Worm (Caenorhabditis elegans) whole organism, L3 larva: Measurements from ENCODE around the gene spig-7.

ENCODE experiments used
- ZK546.5 ChIP-seq: sonication (generic microtip); optimal IDR thresholded peaks from 2 replicates; lab custom pipeline; 2017; ENCODE audit warnings: missing biosample characterization, missing genetic modification characterization
- aly-2 ChIP-seq: fragments of 150-350 bp; optimal IDR thresholded peaks from 2 replicates; lab custom pipeline; 2014; ENCODE audit warnings: missing biosample characterization, missing genetic modification characterization
- ama-1 ChIP-seq: fragments of 150-350 bp; optimal IDR thresholded peaks from 2 replicates; lab custom pipeline; 2018
- ceh-16 ChIP-seq: sonication (generic microtip); optimal IDR thresholded peaks from 2 replicates; lab custom pipeline; 2017; ENCODE audit warnings: missing biosample characterization, missing genetic modification characterization
- ceh-28 ChIP-seq: fragments of 150-350 bp; optimal IDR thresholded peaks from 2 replicates; lab custom pipeline; 2014; ENCODE audit warnings: missing biosample characterization, missing genetic modification reagents, missing genetic modification characterization
- ceh-82 ChIP-seq: fragments of 150-350 bp; optimal IDR thresholded peaks from 2 replicates; lab custom pipeline; 2014; ENCODE audit warnings: missing biosample characterization, missing genetic modification characterization
- ceh-9 ChIP-seq: sonication (generic microtip); optimal IDR thresholded peaks from 2 replicates; lab custom pipeline; 2018; ENCODE audit warnings: missing biosample characterization, missing genetic modification characterization
- daf-12 ChIP-seq: fragments of 150-350 bp; optimal IDR thresholded peaks from 2 replicates; lab custom pipeline; 2014; ENCODE audit warnings: missing biosample characterization, missing genetic modification reagents, missing genetic modification characterization
- egl-27 ChIP-seq: sonication (generic microtip); optimal IDR thresholded peaks from 4 replicates; lab custom pipeline; 2017; ENCODE audit warnings: missing biosample characterization, missing genetic modification reagents, missing genetic modification characterization
- egl-5 ChIP-seq: fragments of 150-350 bp; optimal IDR thresholded peaks from 2 replicates; lab custom pipeline; 2017; ENCODE audit warnings: missing biosample characterization, missing genetic modification reagents, missing genetic modification characterization, inconsistent platforms
- elt-1 ChIP-seq: fragments of 150-350 bp; optimal IDR thresholded peaks from 2 replicates; lab custom pipeline; 2014; ENCODE audit warnings: missing biosample characterization, missing genetic modification characterization
- elt-2 ChIP-seq: sonication (generic microtip); optimal IDR thresholded peaks from 2 replicates; lab custom pipeline; 2016; ENCODE audit warnings: missing genetic modification reagents, mild to moderate bottlenecking, missing genetic modification characterization, missing compliant biosample characterization
- elt-3 ChIP-seq, 3 experiments: fragments of 150-350 bp in 1 of 3; sonication (generic microtip) in 2 of 3; optimal IDR thresholded peaks; 2 replicates in 2 of 3; 4 replicates in 1 of 3; lab custom pipeline; 2014 to 2017; ENCODE audit warnings: missing biosample characterization in 3 of 3, missing genetic modification characterization in 3 of 3
- eor-1 ChIP-seq, 2 experiments: fragments of 150-350 bp; optimal IDR thresholded peaks; 2 replicates each; lab custom pipeline; 2014 to 2018; ENCODE audit warnings: missing biosample characterization in 2 of 2, missing genetic modification characterization in 2 of 2
- fkh-10 ChIP-seq: sonication (generic microtip); optimal IDR thresholded peaks from 2 replicates; lab custom pipeline; 2017; ENCODE audit warnings: missing biosample characterization, missing genetic modification reagents, missing genetic modification characterization
- fkh-2 ChIP-seq: fragments of 150-350 bp; optimal IDR thresholded peaks from 2 replicates; lab custom pipeline; 2014; ENCODE audit warnings: missing biosample characterization, missing genetic modification reagents, missing genetic modification characterization
- fos-1 ChIP-seq: fragments of 150-350 bp; optimal IDR thresholded peaks from 2 replicates; lab custom pipeline; 2014; ENCODE audit warnings: missing biosample characterization, missing genetic modification characterization
- jun-1 ChIP-seq: fragments of 150-350 bp; optimal IDR thresholded peaks from 2 replicates; lab custom pipeline; 2014; ENCODE audit warnings: missing biosample characterization, missing genetic modification reagents, missing genetic modification characterization
- lin-39 ChIP-seq: fragments of 150-350 bp; optimal IDR thresholded peaks from 2 replicates; lab custom pipeline; 2018; ENCODE audit warnings: missing biosample characterization, missing genetic modification reagents, missing genetic modification characterization
- mdl-1 ChIP-seq: fragments of 150-350 bp; optimal IDR thresholded peaks from 2 replicates; lab custom pipeline; 2014; ENCODE audit warnings: missing biosample characterization, missing genetic modification characterization
- mml-1 ChIP-seq: fragments of 150-350 bp; sonication (generic microtip); optimal IDR thresholded peaks from 3 replicates; lab custom pipeline; 2014; ENCODE audit warnings: missing biosample characterization, missing genetic modification characterization
- nfya-1 ChIP-seq: sonication (generic microtip); optimal IDR thresholded peaks from 2 replicates; lab custom pipeline; 2017; ENCODE audit warnings: missing genetic modification characterization, mild to moderate bottlenecking, missing compliant biosample characterization, antibody characterized with exemption, moderate library complexity; ENCODE audit not compliant: insufficient read depth
- nhr-11 ChIP-seq: fragments of 150-350 bp; optimal IDR thresholded peaks from 2 replicates; lab custom pipeline; 2014; ENCODE audit warnings: missing biosample characterization, missing genetic modification characterization
- nhr-237 ChIP-seq: fragments of 150-350 bp; optimal IDR thresholded peaks from 2 replicates; lab custom pipeline; 2014; ENCODE audit warnings: missing biosample characterization, missing genetic modification characterization
- nhr-25 ChIP-seq: sonication (generic microtip); optimal IDR thresholded peaks from 2 replicates; lab custom pipeline; 2017; ENCODE audit warnings: missing biosample characterization, missing genetic modification characterization
- nhr-43 ChIP-seq: sonication (generic microtip); optimal IDR thresholded peaks from 2 replicates; lab custom pipeline; 2016; ENCODE audit warnings: mild to moderate bottlenecking, missing genetic modification characterization, missing compliant biosample characterization; ENCODE audit not compliant: poor library complexity, severe bottlenecking
- pqm-1 ChIP-seq: fragments of 150-350 bp; optimal IDR thresholded peaks from 2 replicates; lab custom pipeline; 2017; ENCODE audit warnings: missing biosample characterization, missing genetic modification characterization, inconsistent platforms
- skn-1 ChIP-seq: fragments of 150-350 bp; optimal IDR thresholded peaks from 2 replicates; lab custom pipeline; 2014; ENCODE audit warnings: missing biosample characterization, missing genetic modification characterization
- snpc-4 ChIP-seq: fragments of 150-350 bp; optimal IDR thresholded peaks from 2 replicates; lab custom pipeline; 2014; ENCODE audit warnings: missing biosample characterization, missing genetic modification characterization
- tbx-2 ChIP-seq: sonication (generic microtip); optimal IDR thresholded peaks from 2 replicates; lab custom pipeline; 2016; ENCODE audit warnings: mild to moderate bottlenecking, missing genetic modification characterization, missing compliant biosample characterization
- unc-39 ChIP-seq: sonication (generic microtip); optimal IDR thresholded peaks from 4 replicates; lab custom pipeline; 2017; ENCODE audit warnings: missing biosample characterization, missing genetic modification characterization
- unc-62 ChIP-seq: fragments of 150-350 bp; sonication (generic microtip); optimal IDR thresholded peaks from 4 replicates; lab custom pipeline; 2014; ENCODE audit warnings: missing biosample characterization, missing genetic modification reagents, missing genetic modification characterization
- zag-1 ChIP-seq: fragments of 150-350 bp; optimal IDR thresholded peaks from 2 replicates; lab custom pipeline; 2014; ENCODE audit warnings: missing biosample characterization, missing genetic modification characterization
- ztf-11 ChIP-seq: fragments of 150-350 bp; optimal IDR thresholded peaks from 2 replicates; lab custom pipeline; 2014; ENCODE audit warnings: missing biosample characterization, missing genetic modification characterization

The spig-7 gene

ce11 chrV:1521845-1522244 is 27.3 kb downstream of the spig-7 start, which contains the start of gene str-240:
Gene str-240, minus strand, starts transcription at chrV:1521945.
- no peak for TF ChIP-seq fkh-10 (GFP tag; lab: Kevin White, UChicago)

ce11 chrV:1522485-1522884 is 27.9 kb downstream of the spig-7 start, which contains the start of gene str-243:
Gene str-243, plus strand, starts transcription at chrV:1522785.
- TF ChIP-seq nhr-43 (tag; lab: Kevin White, UChicago) (no peak), nhr-237 (tag; lab: Kevin White, UChicago) (no peak), fkh-10 (GFP tag; lab: Kevin White, UChicago) (no peak)

DNA sequence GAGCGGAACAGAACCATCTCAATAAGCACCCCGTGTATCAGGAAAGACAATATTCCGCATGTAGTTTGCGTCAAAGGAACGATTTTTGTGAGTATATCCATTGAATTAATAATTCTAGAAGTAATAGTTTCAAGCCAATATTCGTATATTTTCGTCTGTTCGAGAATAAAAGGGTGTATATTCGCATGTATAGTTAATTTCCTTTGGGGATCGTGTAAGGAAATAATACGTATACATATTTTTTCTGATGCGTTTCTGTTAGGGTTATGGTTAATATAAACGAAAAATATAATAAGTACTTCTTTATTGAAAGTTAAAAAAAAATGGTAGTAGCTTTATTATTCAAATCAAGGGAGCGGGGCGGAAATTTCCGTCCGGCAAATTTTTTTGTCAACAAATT is 33.4 kb downstream of the spig-7 start, which contains the start of gene str-236:
TSS of gene str-236 (minus strand) at position 101 of the 400 bp plus-strand sequence.
- TF ChIP-seq fkh-2 (tag; lab: Kevin White, UChicago) (no peak), nhr-43 (tag; lab: Kevin White, UChicago) (no peak), nhr-237 (tag; lab: Kevin White, UChicago) (no peak), elt-3 (tag; optimal IDR thresholded peaks at IDR 0.05; lab: Kevin White, UChicago) (no peak), fkh-10 (GFP tag; lab: Kevin White, UChicago) (no peak), nhr-25 (tag; lab: Kevin White, UChicago) (no peak), skn-1 (tag; lab: Kevin White, UChicago) (no peak), ceh-9 (tag; lab: Kevin White, UChicago) (no peak), daf-12 (tag; lab: Kevin White, UChicago) (no peak), snpc-4 (tag; lab: Kevin White, UChicago) (no peak), tbx-2 (tag; lab: Kevin White, UChicago) (no peak), lin-39 (no peak), unc-39 (tag; lab: Kevin White, UChicago) (no peak), ama-1 (no peak), nfya-1 (tag; lab: Kevin White, UChicago) (no peak), ztf-11 (tag; lab: Kevin White, UChicago) (no peak), elt-2 (tag; lab: Kevin White, UChicago) (no peak), ceh-28 (tag; lab: Kevin White, UChicago) (no peak), pqm-1 (tag; lab: Kevin White, UChicago) (no peak)

DNA sequence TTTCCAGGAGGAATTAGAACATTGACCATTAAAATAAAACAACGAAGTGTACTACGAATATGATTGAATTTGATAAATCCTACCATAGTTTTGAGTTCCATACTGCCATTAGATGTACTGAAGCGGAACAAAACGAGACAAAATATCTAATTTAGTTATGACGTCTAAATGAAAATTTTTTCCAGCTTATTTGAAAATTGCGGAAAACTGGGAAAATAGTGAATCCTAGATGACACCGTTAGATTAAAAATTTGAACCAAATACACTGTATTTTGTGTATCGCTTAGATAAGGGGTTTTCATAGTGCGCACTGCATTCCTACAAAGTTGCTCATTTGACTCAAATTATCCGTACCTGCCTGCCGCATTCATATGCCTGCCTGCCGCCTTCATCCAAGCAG is 36.6 kb downstream of the spig-7 start, which contains the start of gene K02H11.4:
TSS of gene K02H11.4 (minus strand) at position 101 of the 400 bp plus-strand sequence.
- TF ChIP-seq aly-2 (tag; lab: Kevin White, UChicago) (no peak), ama-1 (no peak), nhr-43 (tag; lab: Kevin White, UChicago) (no peak), fos-1 (no peak), nhr-11 (tag; lab: Kevin White, UChicago) (no peak), ceh-28 (tag; lab: Kevin White, UChicago) (no peak), unc-62 (no peak), mdl-1 (tag; lab: Kevin White, UChicago) (no peak), elt-1 (tag; lab: Kevin White, UChicago) (no peak), unc-39 (tag; lab: Kevin White, UChicago) (no peak), ceh-16 (tag; lab: Kevin White, UChicago) (no peak), daf-12 (tag; lab: Kevin White, UChicago) (no peak), ZK546.5 (no peak), egl-27 (no peak), jun-1 (tag; lab: Kevin White, UChicago) (no peak)
- TF ChIP-seq, all 47 proteins: peak for 0

ce11 chrV:1532455-1532854 is 37.9 kb downstream of the spig-7 start:
- TF ChIP-seq daf-12 (tag; lab: Kevin White, UChicago) (no peak), ZK546.5 (no peak), skn-1 (tag; lab: Kevin White, UChicago) (no peak), snpc-4 (tag; lab: Kevin White, UChicago) (no peak), unc-62 (no peak), aly-2 (tag; lab: Kevin White, UChicago) (no peak), mml-1 (no peak)

ce11 chrV:1534315-1534714 is 39.7 kb downstream of the spig-7 start, which contains the start of gene trx-5:
Gene trx-5, minus strand, starts transcription at chrV:1534415.
- TF ChIP-seq mml-1 (no peak), zag-1 (tag; lab: Kevin White, UChicago) (no peak), egl-5 (tag; lab: Kevin White, UChicago) (no peak), fkh-10 (GFP tag; lab: Kevin White, UChicago) (no peak), eor-1 (tag; optimal IDR thresholded peaks at IDR 0.05; lab: Kevin White, UChicago) (no peak), ceh-82 (tag; lab: Kevin White, UChicago) (no peak)
